Worm (Caenorhabditis elegans) whole organism, L3 larva: Measurements from ENCODE around the gene pph-4.1.
A peak's percentile ranks its signal among the peaks of the same experiment; 100 is the strongest.

ENCODE experiments used
- aly-2 ChIP-seq: fragments of 150-350 bp; optimal IDR thresholded peaks from 2 replicates; lab custom pipeline; 2014; ENCODE audit warnings: missing biosample characterization, missing genetic modification characterization
- ceh-82 ChIP-seq: fragments of 150-350 bp; optimal IDR thresholded peaks from 2 replicates; lab custom pipeline; 2014; ENCODE audit warnings: missing biosample characterization, missing genetic modification characterization
- elt-3 ChIP-seq, 3 experiments: fragments of 150-350 bp in 1 of 3; sonication (generic microtip) in 2 of 3; optimal IDR thresholded peaks; 2 replicates in 2 of 3; 4 replicates in 1 of 3; lab custom pipeline; 2014 to 2017; ENCODE audit warnings: missing biosample characterization in 3 of 3, missing genetic modification characterization in 3 of 3
- fkh-10 ChIP-seq: sonication (generic microtip); optimal IDR thresholded peaks from 2 replicates; lab custom pipeline; 2017; ENCODE audit warnings: missing biosample characterization, missing genetic modification reagents, missing genetic modification characterization
- lin-15B ChIP-seq: fragments of 150-350 bp; optimal IDR thresholded peaks from 2 replicates; lab custom pipeline; 2014; ENCODE audit warnings: missing biosample characterization, missing genetic modification characterization
- nhr-11 ChIP-seq: fragments of 150-350 bp; optimal IDR thresholded peaks from 2 replicates; lab custom pipeline; 2014; ENCODE audit warnings: missing biosample characterization, missing genetic modification characterization
- nhr-237 ChIP-seq: fragments of 150-350 bp; optimal IDR thresholded peaks from 2 replicates; lab custom pipeline; 2014; ENCODE audit warnings: missing biosample characterization, missing genetic modification characterization
- nhr-76 ChIP-seq: fragments of 150-350 bp; sonication (generic microtip); optimal IDR thresholded peaks from 5 replicates; lab custom pipeline; 2014; ENCODE audit warnings: missing biosample characterization, missing genetic modification characterization
- nhr-77 ChIP-seq: fragments of 150-350 bp; optimal IDR thresholded peaks from 2 replicates; lab custom pipeline; 2014; ENCODE audit warnings: missing biosample characterization, missing genetic modification characterization
- pqm-1 ChIP-seq: fragments of 150-350 bp; optimal IDR thresholded peaks from 2 replicates; lab custom pipeline; 2017; ENCODE audit warnings: missing biosample characterization, missing genetic modification characterization, inconsistent platforms
- skn-1 ChIP-seq: fragments of 150-350 bp; optimal IDR thresholded peaks from 2 replicates; lab custom pipeline; 2014; ENCODE audit warnings: missing biosample characterization, missing genetic modification characterization
- unc-62 ChIP-seq: fragments of 150-350 bp; sonication (generic microtip); optimal IDR thresholded peaks from 4 replicates; lab custom pipeline; 2014; ENCODE audit warnings: missing biosample characterization, missing genetic modification reagents, missing genetic modification characterization
- ztf-11 ChIP-seq: fragments of 150-350 bp; optimal IDR thresholded peaks from 2 replicates; lab custom pipeline; 2014; ENCODE audit warnings: missing biosample characterization, missing genetic modification characterization

ce11 chrIII:12377198-12377662, 26.1 kb upstream of the pph-4.1 start, which contains the start of gene pph-4.2:
- TF ChIP-seq nhr-237 (tag; lab: Kevin White, UChicago) (no peak), ceh-82 (tag; lab: Kevin White, UChicago) (no peak), lin-15B (peak; percentile 59), unc-62 (no peak), elt-3 (tag; optimal IDR thresholded peaks at IDR 0.05; lab: Kevin White, UChicago) (no peak), nhr-77 (tag; lab: Kevin White, UChicago) (no peak), ztf-11 (tag; lab: Kevin White, UChicago) (no peak), pqm-1 (tag; lab: Kevin White, UChicago) (no peak), nhr-11 (tag; lab: Kevin White, UChicago) (no peak), aly-2 (tag; lab: Kevin White, UChicago) (no peak), skn-1 (tag; lab: Kevin White, UChicago) (no peak), nhr-76 (tag; lab: Kevin White, UChicago) (no peak), fkh-10 (GFP tag; lab: Kevin White, UChicago) (no peak)
